Fruit fly (Drosophila melanogaster): Measurements from ENCODE around the gene Srx.

The Srx gene

dm6 chrX:17856458-17857277 is at the start of gene Srx (continued):
- TF ChIP-seq CG8944 (GFP tag; optimal IDR thresholded peaks at IDR 0.05) (no peak), gsb (GFP tag; IDR thresholded peaks at IDR 0.05) (no peak), inv (GFP tag; IDR thresholded peaks at IDR 0.05; ENCODE audit: partially characterized antibody) (no peak), Scr (GFP tag; IDR thresholded peaks at IDR 0.05; ENCODE audit: partially characterized antibody) (peak; percentile 26; the same call in 1 of the 2 replicates), CG10565 (GFP tag; optimal IDR thresholded peaks at IDR 0.05) (no peak), stc (GFP tag; IDR thresholded peaks at IDR 0.05) (no peak), Hr3 (GFP tag; optimal IDR thresholded peaks at IDR 0.05) (no peak), ems (GFP tag; optimal IDR thresholded peaks at IDR 0.05) (no peak), corto (GFP tag; optimal IDR thresholded peaks at IDR 0.05) (no peak), az2 (GFP tag; optimal IDR thresholded peaks at IDR 0.05) (no peak), jing (GFP tag; optimal IDR thresholded peaks at IDR 0.05) (no peak), slou (GFP tag; optimal IDR thresholded peaks at IDR 0.05) (no peak), Oaz (GFP tag; IDR thresholded peaks at IDR 0.05) (no peak), tup (GFP tag; optimal IDR thresholded peaks at IDR 0.05) (no peak), croc (GFP tag; conservative IDR thresholded peaks at IDR 0.05) (no peak), cas (GFP tag; IDR thresholded peaks at IDR 0.05) (no peak), NC2β (GFP tag; optimal IDR thresholded peaks at IDR 0.05) (no peak), mirr (GFP tag; optimal IDR thresholded peaks at IDR 0.05) (peak; percentile 51), Lhr (GFP tag; optimal IDR thresholded peaks at IDR 0.05) (peak; percentile 23), CG2199 (GFP tag; IDR thresholded peaks at IDR 0.05) (no peak), Abd-B (GFP tag; optimal IDR thresholded peaks at IDR 0.05) (no peak), unpg (GFP tag; optimal IDR thresholded peaks at IDR 0.05) (no peak), Doc3 (GFP tag; IDR thresholded peaks at IDR 0.05; ENCODE audit: partially characterized antibody) (no peak), org-1 (GFP tag; optimal IDR thresholded peaks at IDR 0.05) (peak; percentile 24), row (GFP tag; IDR thresholded peaks at IDR 0.05) (peak; percentile 43; the same call in 2 of the 3 replicates), CG2889 (GFP tag; IDR thresholded peaks at IDR 0.05) (no peak), CG33213 (GFP tag; optimal IDR thresholded peaks at IDR 0.05) (no peak), Blimp-1 (GFP tag; optimal IDR thresholded peaks at IDR 0.05) (peak; percentile 29), Dip3 (GFP tag; optimal IDR thresholded peaks at IDR 0.05) (no peak), CG12299 (tag; optimal IDR thresholded peaks at IDR 0.05) (peak; percentile 17), ERR (GFP tag; optimal IDR thresholded peaks at IDR 0.05) (no peak), CG9932 (GFP tag; IDR thresholded peaks at IDR 0.05) (0 out of 2 replicates have a peak, but pooled peaks have one; percentile 17), sisA (GFP tag; IDR thresholded peaks at IDR 0.05) (no peak), pzg (GFP tag; optimal IDR thresholded peaks at IDR 0.05) (peak; percentile 52), ara (GFP tag; IDR thresholded peaks at IDR 0.05) (no peak), CG17328 (GFP tag; IDR thresholded peaks at IDR 0.05) (no peak), grau (tag; optimal IDR thresholded peaks at IDR 0.05) (peak; percentile 5), fd64A (GFP tag; optimal IDR thresholded peaks at IDR 0.05) (no peak), CG10321 (GFP tag; IDR thresholded peaks at IDR 0.05) (no peak), CG7928 (GFP tag; optimal IDR thresholded peaks at IDR 0.05) (no peak), CG15601 (tag; optimal IDR thresholded peaks at IDR 0.05) (no peak), CG13624 (GFP tag; optimal IDR thresholded peaks at IDR 0.05) (no peak), CG17912 (GFP tag; optimal IDR thresholded peaks at IDR 0.05) (no peak), HLHmδ (GFP tag; optimal IDR thresholded peaks at IDR 0.05) (no peak), stwl (tag; optimal IDR thresholded peaks at IDR 0.05) (peak; percentile 7), kah (GFP tag; optimal IDR thresholded peaks at IDR 0.05) (no peak), E2f2 (GFP tag; IDR thresholded peaks at IDR 0.05) (peak; percentile 89), hbn (GFP tag; IDR thresholded peaks at IDR 0.05; ENCODE audit: partially characterized antibody) (0 out of 2 replicates have a peak, but pooled peaks have one; percentile 13), Hmr (GFP tag; optimal IDR thresholded peaks at IDR 0.05) (peak; percentile 2)
